Worm (Caenorhabditis elegans) whole organism, L2 larva: ENCODE results near the gene str-116.

Source experiments
- nhr-11 ChIP-seq: fragments of 150-350 bp; optimal IDR thresholded peaks from 2 replicates; lab custom pipeline; 2014; ENCODE audit warnings: missing biosample characterization, missing genetic modification characterization
- nhr-23 ChIP-seq: fragments of 150-350 bp; optimal IDR thresholded peaks from 2 replicates; lab custom pipeline; 2014; ENCODE audit warnings: missing biosample characterization, missing genetic modification reagents, missing genetic modification characterization
- sem-4 ChIP-seq: fragments of 150-350 bp; optimal IDR thresholded peaks from 2 replicates; lab custom pipeline; 2014; ENCODE audit warnings: missing biosample characterization, missing genetic modification reagents, missing genetic modification characterization
- unc-39 ChIP-seq: fragments of 150-350 bp; optimal IDR thresholded peaks from 2 replicates; lab custom pipeline; 2014; ENCODE audit warnings: missing biosample characterization, missing genetic modification characterization

DNA sequence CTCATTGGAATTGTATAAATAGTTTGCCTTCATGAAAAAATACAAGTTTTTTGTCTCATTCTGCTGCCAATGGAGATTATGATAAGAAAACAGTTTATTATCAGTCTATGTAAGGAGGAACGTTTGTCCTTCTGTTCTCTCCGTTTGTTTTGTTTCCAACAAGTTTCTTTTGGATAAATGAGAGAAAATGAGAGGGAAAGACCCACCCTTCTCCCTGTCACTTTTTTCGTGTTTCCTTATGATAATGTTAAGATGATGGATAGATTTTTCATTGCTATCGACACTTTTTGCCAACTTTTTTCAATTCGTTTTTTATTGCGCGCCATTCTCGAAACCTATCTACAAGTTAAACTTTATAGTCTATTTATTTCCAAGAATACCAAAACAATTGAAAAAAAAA lies 35.6 kb upstream of the str-116 start:
- TF ChIP-seq nhr-11 (tag; lab: Kevin White, UChicago) (no peak), sem-4 (no peak), nhr-23 (tag; lab: Kevin White, UChicago) (no peak), unc-39 (tag; lab: Kevin White, UChicago) (no peak)
